Fruit fly (Drosophila melanogaster) whole organism, pupa: ENCODE measurements around the gene Cyp12e1.

ENCODE experiments used
- CG10348 ChIP-seq: fragments of 200-800 bp; sonication (Bioruptor generic); IDR thresholded peaks from 2 replicates; pipeline ENCODE4 v1.3.6; 2022; ENCODE audit warnings: missing biosample characterization, missing genetic modification characterization
- CG12605 ChIP-seq: fragments of 200-800 bp; sonication (Bioruptor generic); IDR thresholded peaks from 2 replicates; pipeline ENCODE4 v1.3.6; 2022; ENCODE audit warnings: missing biosample characterization, missing genetic modification characterization
- CG13204 ChIP-seq: fragments of 200-800 bp; sonication (Bioruptor generic); optimal IDR thresholded peaks from 2 replicates; lab custom pipeline; 2018; ENCODE audit warnings: missing biosample characterization, mild to moderate bottlenecking, missing genetic modification characterization, moderate library complexity
- CG14655 ChIP-seq: fragments of 200-800 bp; sonication (Bioruptor generic); optimal IDR thresholded peaks from 3 replicates; lab custom pipeline; 2017; ENCODE audit warnings: mild to moderate bottlenecking, missing biosample characterization, missing genetic modification reagents, missing genetic modification characterization
- CG15710 ChIP-seq: fragments of 200-800 bp; sonication (Bioruptor generic); optimal IDR thresholded peaks from 2 replicates; lab custom pipeline; 2018; ENCODE audit warnings: missing biosample characterization, mild to moderate bottlenecking, missing genetic modification characterization, moderate library complexity
- CG17806 ChIP-seq: fragments of 200-800 bp; sonication (Bioruptor generic); optimal IDR thresholded peaks from 2 replicates; lab custom pipeline; 2018; ENCODE audit warnings: missing biosample characterization, mild to moderate bottlenecking, missing genetic modification characterization, moderate library complexity
- CG32121 ChIP-seq: fragments of 200-800 bp; sonication (Bioruptor generic); IDR thresholded peaks from 2 replicates; pipeline ENCODE4 v1.3.6; 2022; ENCODE audit warnings: missing biosample characterization, missing genetic modification characterization
- CG34367 ChIP-seq: fragments of 200-800 bp; sonication (Bioruptor generic); optimal IDR thresholded peaks from 2 replicates; lab custom pipeline; 2018; ENCODE audit warnings: missing biosample characterization, mild to moderate bottlenecking, missing genetic modification characterization
- CG4496 ChIP-seq: fragments of 200-800 bp; sonication (Bioruptor generic); IDR thresholded peaks from 3 replicates; pipeline ENCODE4 v1.3.6; 2022; ENCODE audit warnings: missing biosample characterization, missing genetic modification characterization
- CG8159 ChIP-seq: fragments of 200-800 bp; sonication (Bioruptor generic); optimal IDR thresholded peaks from 3 replicates; lab custom pipeline; 2018; ENCODE audit warnings: missing biosample characterization, mild to moderate bottlenecking, missing genetic modification characterization, moderate library complexity
- CG8301 ChIP-seq: fragments of 200-800 bp; sonication (Bioruptor generic); optimal IDR thresholded peaks from 2 replicates; lab custom pipeline; 2018; ENCODE audit warnings: missing biosample characterization, mild to moderate bottlenecking, missing genetic modification characterization
- CG9948 ChIP-seq: fragments of 200-800 bp; sonication (Bioruptor generic); optimal IDR thresholded peaks from 2 replicates; lab custom pipeline; 2018; ENCODE audit warnings: missing biosample characterization, mild to moderate bottlenecking, missing genetic modification characterization, moderate library complexity
- D1 ChIP-seq: fragments of 200-800 bp; sonication (Bioruptor generic); optimal IDR thresholded peaks from 2 replicates; lab custom pipeline; 2018; ENCODE audit warnings: missing biosample characterization, mild to moderate bottlenecking, missing genetic modification characterization, moderate library complexity
- EcR ChIP-seq: fragments of 200-800 bp; sonication (Bioruptor generic); optimal IDR thresholded peaks from 3 replicates; lab custom pipeline; 2019; ENCODE audit warnings: missing biosample characterization, missing genetic modification characterization, mild to moderate bottlenecking, moderate library complexity, missing genetic modification reagents
- Ets98B ChIP-seq: fragments of 200-800 bp; sonication (Bioruptor generic); IDR thresholded peaks from 2 replicates; pipeline ENCODE4 v1.3.6; 2022; ENCODE audit warnings: missing biosample characterization, missing genetic modification characterization
- Pif1A ChIP-seq: fragments of 200-800 bp; sonication (Bioruptor generic); optimal IDR thresholded peaks from 3 replicates; lab custom pipeline; 2016; ENCODE audit warnings: missing biosample characterization, missing genetic modification characterization
- Pif1B ChIP-seq: fragments of 200-800 bp; sonication (Bioruptor generic); optimal IDR thresholded peaks from 3 replicates; lab custom pipeline; 2016; ENCODE audit warnings: missing biosample characterization, missing genetic modification characterization
- Snoo ChIP-seq: fragments of 200-800 bp; sonication (Bioruptor generic); optimal IDR thresholded peaks from 3 replicates; lab custom pipeline; 2017; ENCODE audit warnings: missing biosample characterization, mild to moderate bottlenecking, missing genetic modification characterization, inconsistent platforms
- fd96Ca ChIP-seq: fragments of 200-800 bp; sonication (Bioruptor generic); IDR thresholded peaks from 3 replicates; pipeline ENCODE4 v1.3.6; 2022; ENCODE audit warnings: missing biosample characterization, missing genetic modification characterization
- gl ChIP-seq: fragments of 200-800 bp; sonication (Bioruptor generic); optimal IDR thresholded peaks from 2 replicates; lab custom pipeline; 2018; ENCODE audit warnings: missing biosample characterization, mild to moderate bottlenecking, missing genetic modification characterization
- rn ChIP-seq: fragments of 200-800 bp; sonication (Bioruptor generic); IDR thresholded peaks from 2 replicates; pipeline ENCODE4 v1.3.6; 2022; ENCODE audit warnings: missing biosample characterization, missing genetic modification characterization

Cyp12e1 gene

DNA sequence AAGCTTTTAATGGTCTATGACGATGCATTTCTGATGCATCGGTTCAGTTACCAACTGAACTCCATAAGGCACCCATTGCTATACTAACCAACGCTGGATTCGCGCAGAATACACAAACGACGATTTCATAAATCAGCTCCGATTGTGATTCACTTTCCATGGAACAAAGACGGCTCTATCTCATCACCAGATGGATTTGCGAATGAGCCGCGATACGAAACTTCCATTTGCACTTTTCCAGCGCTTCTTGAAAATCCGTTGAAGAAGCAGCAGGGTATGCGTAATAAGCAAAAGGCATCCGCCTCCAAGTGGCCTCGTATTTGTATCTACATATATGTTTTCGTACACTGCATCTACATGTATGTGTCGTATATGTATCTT lies 42.1 kb upstream of the Cyp12e1 start:
- TF ChIP-seq fd96Ca (GFP tag; lab: Robert Waterston, UW) = no peak
- no peak for TF ChIP-seq CG15710 (tag; lab: Kevin White, UChicago)
- TF ChIP-seq CG4496 = no peak
- TF ChIP-seq EcR (GFP tag; lab: Kevin White, UChicago) = peak; percentile 83
- TF ChIP-seq CG8159 (tag; lab: Kevin White, UChicago) = no peak

DNA sequence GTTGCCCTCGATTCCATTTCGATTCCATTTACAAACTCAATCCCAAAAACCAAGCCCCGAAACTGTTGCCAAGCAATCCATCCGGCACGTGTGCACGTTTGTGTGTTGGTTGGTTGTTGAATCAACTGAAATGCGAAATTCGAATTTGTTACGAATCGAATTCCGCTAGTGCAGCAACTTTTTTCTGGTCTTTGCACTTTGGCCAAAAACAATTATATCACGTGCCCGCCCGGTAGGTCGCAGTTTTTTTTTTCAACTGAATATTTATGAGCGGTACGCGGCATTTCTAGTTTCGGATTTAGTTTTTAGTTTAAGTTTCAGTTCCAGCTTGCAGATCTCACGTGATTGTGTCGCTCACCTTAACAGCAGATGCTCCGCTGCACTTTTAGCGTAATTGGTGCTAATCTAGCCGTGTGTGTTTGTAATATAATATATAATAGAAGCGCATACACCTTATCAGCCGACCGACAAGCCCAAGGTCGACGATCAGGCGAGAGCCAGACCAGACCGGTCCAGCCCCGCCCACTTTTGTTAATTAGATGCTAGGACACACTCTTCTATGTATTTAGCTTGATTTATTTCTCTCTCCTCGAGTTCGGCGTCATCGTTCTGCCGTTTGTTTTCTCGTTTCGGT lies 41.5 kb upstream of the Cyp12e1 start:
- TF ChIP-seq fd96Ca (GFP tag; lab: Robert Waterston, UW) (no peak), EcR (GFP tag; lab: Kevin White, UChicago) (peak; percentile 48), gl (tag; lab: Kevin White, UChicago) (no peak), Pif1A (GFP tag; lab: Kevin White, UChicago) (no peak), Pif1B (GFP tag; lab: Kevin White, UChicago) (no peak), CG10348 (GFP tag; lab: Robert Waterston, UW) (no peak), CG32121 (GFP tag; lab: Robert Waterston, UW) (no peak), CG12605 (no peak), D1 (tag; lab: Kevin White, UChicago) (no peak)

DNA sequence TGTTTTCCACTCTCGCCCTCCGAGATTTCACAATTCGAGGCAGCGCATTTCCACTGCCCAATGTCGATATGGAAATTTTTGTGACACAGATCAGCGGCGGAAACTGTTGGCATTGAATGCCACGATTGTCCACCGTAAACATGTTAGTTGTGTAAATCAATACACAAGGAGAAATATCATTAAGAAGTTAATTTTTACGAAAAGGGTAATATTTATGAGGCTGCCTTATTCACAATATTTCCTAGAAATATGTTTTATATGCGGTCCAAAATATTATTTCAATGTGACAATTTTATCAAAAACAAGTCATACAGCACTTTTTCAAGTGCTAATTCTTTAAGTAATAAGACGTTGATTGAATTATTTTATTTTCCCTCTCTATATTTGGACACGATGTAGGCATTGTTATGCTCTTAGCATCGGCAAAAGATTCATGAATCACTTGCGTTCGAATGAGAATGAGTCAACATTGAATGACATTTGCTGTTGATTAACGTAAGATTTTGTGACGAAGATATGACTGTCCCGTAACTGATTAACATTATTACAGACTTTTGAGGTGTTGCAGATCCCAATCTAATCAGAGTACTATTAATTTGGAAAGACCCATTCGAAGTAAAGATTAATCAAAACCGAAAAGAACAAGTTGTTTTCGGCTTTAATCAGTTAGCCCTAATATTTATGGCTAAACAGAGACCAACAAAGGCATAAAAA lies 40.8 kb upstream of the Cyp12e1 start:
- TF ChIP-seq gl (tag; lab: Kevin White, UChicago) (no peak), CG14655 (GFP tag; lab: Kevin White, UChicago) (no peak), CG12605 (no peak), Pif1B (GFP tag; lab: Kevin White, UChicago) (no peak), CG9948 (tag; lab: Kevin White, UChicago) (peak; percentile 14), Snoo (tag; lab: Kevin White, UChicago) (no peak), CG4496 (peak; percentile 59), CG15710 (tag; lab: Kevin White, UChicago) (peak; percentile 9), CG17806 (tag; lab: Kevin White, UChicago) (peak; percentile 28), Ets98B (GFP tag; lab: Robert Waterston, UW) (peak; percentile 23; the same call in 1 of the 2 replicates), CG34367 (tag; lab: Kevin White, UChicago) (no peak), EcR (GFP tag; lab: Kevin White, UChicago) (no peak), D1 (tag; lab: Kevin White, UChicago) (no peak), CG32121 (GFP tag; lab: Robert Waterston, UW) (peak; percentile 45; the same call in 1 of the 2 replicates), Pif1A (GFP tag; lab: Kevin White, UChicago) (no peak), CG8159 (tag; lab: Kevin White, UChicago) (no peak), CG13204 (GFP tag; lab: Kevin White, UChicago) (no peak), rn (GFP tag; lab: Robert Waterston, UW) (no peak), fd96Ca (GFP tag; lab: Robert Waterston, UW) (no peak), CG10348 (GFP tag; lab: Robert Waterston, UW) (no peak), CG8301 (tag; lab: Kevin White, UChicago) (no peak)

DNA sequence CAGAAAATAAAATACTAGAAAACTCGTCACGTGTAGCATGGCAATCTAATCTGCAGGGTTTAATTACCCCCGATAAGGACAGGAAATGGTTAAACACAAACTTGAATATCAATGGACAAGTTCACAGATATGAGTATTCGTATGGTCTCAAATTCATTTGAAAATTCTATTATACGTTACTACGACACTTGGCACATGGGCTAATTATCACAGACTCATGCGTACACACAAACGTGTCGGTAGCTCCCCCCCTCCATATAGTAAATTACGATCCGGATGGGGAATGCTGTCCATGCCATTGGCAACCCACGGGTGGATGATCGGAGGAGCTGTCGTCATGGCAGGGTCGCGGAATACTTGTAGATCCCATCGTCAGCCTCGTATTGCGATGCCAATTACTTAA lies 40.2 kb upstream of the Cyp12e1 start:
- peak; percentile 60; the same call in 1 of the 2 replicates for TF ChIP-seq CG32121 (GFP tag; lab: Robert Waterston, UW)
- no peak for TF ChIP-seq CG8159 (tag; lab: Kevin White, UChicago)
- TF ChIP-seq CG14655 (GFP tag; lab: Kevin White, UChicago) = no peak

DNA sequence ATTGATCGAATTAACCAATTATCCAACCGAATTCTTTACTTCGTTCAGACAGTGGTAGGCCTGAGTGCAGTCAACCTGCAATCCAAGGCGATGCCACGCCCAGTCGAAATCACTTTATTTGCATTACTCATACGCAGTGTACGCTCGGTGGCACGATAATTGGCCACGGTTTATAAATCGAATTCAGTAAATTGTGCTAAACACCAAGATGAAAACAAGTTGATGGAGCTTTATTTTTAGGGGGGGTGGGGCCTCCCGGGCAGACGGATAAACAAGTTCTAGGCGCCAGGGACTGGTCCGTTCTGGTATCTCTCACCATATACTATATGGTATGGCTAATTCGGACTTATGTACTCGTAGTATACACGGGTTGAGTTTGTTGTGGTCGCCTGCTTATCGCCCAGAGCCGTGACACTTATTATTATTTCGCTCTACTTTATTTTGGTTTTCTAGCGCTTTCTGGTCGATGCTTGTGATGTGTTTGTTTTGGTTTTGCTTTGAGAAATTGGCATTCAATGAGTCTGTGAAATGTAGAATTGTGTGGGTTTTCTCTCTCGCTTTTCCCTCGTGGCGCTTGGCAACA lies 39.3 kb upstream of the Cyp12e1 start:
- TF ChIP-seq EcR (GFP tag; lab: Kevin White, UChicago) (peak; percentile 57), Ets98B (GFP tag; lab: Robert Waterston, UW) (no peak)

DNA sequence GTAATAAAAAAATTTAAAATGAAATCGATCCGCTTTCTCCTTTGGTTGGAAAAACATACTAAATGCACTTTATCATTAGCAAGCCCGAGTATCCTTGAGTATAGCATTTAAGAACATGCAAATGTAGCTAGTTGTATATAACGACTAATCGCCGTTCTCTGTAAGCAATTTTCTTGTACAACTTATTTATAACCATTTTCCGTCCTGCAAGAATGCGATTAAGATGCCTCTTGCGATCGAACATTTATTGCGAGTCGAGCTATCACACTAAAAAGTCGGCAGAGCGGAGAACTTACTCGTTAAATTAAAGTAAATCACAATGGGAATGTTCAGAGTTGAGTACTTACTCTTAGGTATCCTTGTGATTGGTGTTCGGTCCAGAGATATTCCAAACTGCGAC lies 33.9 kb upstream of the Cyp12e1 start, which contains the start of gene mthl11:
TSS of gene mthl11 (plus strand) at position 301 of the 400 bp plus-strand sequence.
- no peak for TF ChIP-seq fd96Ca (GFP tag; lab: Robert Waterston, UW)
- no peak for TF ChIP-seq CG13204 (GFP tag; lab: Kevin White, UChicago)
- TF ChIP-seq CG8159 (tag; lab: Kevin White, UChicago) = no peak
- TF ChIP-seq Ets98B (GFP tag; lab: Robert Waterston, UW) = no peak
- TF ChIP-seq gl (tag; lab: Kevin White, UChicago) = no peak
- no peak for TF ChIP-seq Pif1A (GFP tag; lab: Kevin White, UChicago)
- TF ChIP-seq CG15710 (tag; lab: Kevin White, UChicago) = no peak
- no peak for TF ChIP-seq D1 (tag; lab: Kevin White, UChicago)
- no peak for TF ChIP-seq CG12605
- TF ChIP-seq CG4496 = no peak
- no peak for TF ChIP-seq CG9948 (tag; lab: Kevin White, UChicago)
- TF ChIP-seq Snoo (tag; lab: Kevin White, UChicago) = no peak
- TF ChIP-seq Pif1B (GFP tag; lab: Kevin White, UChicago) = no peak
- no peak for TF ChIP-seq EcR (GFP tag; lab: Kevin White, UChicago)
- no peak for TF ChIP-seq CG10348 (GFP tag; lab: Robert Waterston, UW)
- no peak for TF ChIP-seq CG8301 (tag; lab: Kevin White, UChicago)
- TF ChIP-seq CG34367 (tag; lab: Kevin White, UChicago) = no peak
- no peak for TF ChIP-seq CG32121 (GFP tag; lab: Robert Waterston, UW)
- no peak for TF ChIP-seq rn (GFP tag; lab: Robert Waterston, UW)
- TF ChIP-seq CG14655 (GFP tag; lab: Kevin White, UChicago) = no peak
- TF ChIP-seq, all 21 proteins: peak for 0
